Worm (Caenorhabditis elegans): ENCODE data around the gene C50F4.6.

DNA sequence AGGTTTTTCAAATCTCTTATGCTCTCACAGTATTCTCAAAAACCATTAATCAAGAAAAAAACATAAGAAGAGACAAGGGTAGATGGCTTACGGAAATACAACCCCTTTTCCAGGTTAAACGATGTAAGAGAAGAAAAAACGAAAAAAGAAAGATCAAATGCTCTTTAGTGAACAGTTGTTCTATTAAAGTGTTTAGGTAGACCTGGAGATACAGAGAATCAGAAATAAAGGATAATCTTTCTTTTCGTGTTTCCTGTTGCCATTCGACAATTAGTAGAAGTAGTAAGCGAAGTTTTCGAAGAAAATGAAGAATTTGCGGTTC is 37.4 kb downstream of the C50F4.6 start, which contains the start of gene K09G1.1:
- TF ChIP-seq tbx-2 (tag; optimal IDR thresholded peaks at IDR 0.05) (no peak), rnt-1 (tag; optimal IDR thresholded peaks at IDR 0.05) (no peak), pag-3 (tag; optimal IDR thresholded peaks at IDR 0.05; ENCODE audit: borderline replicate concordance) (no peak), hlh-30 (tag; optimal IDR thresholded peaks at IDR 0.05; ENCODE audit: insufficient read depth) (no peak), pha-4 (tag; optimal IDR thresholded peaks at IDR 0.05) (no peak), ceh-14 (tag; optimal IDR thresholded peaks at IDR 0.05) (no peak), elt-2 (tag; optimal IDR thresholded peaks at IDR 0.05) (no peak), fkh-6 (tag; optimal IDR thresholded peaks at IDR 0.05) (no peak), unc-42 (tag; optimal IDR thresholded peaks at IDR 0.05) (no peak), sdc-2 (tag; optimal IDR thresholded peaks at IDR 0.05) (no peak), sox-4 (tag; optimal IDR thresholded peaks at IDR 0.05) (no peak)

Data from whole organism, late embryonic.